Worm (Caenorhabditis elegans) whole organism, young adult: Measurements from ENCODE around the gene cyp-33C7.

Experiments
- B0019.2 ChIP-seq: fragments of 200-800 bp; sonication (Bioruptor generic); conservative IDR thresholded peaks from 2 replicates; pipeline ENCODE4 v1.3.6; 2022; ENCODE audit warnings: missing genetic modification reagents, missing genetic modification characterization, missing compliant biosample characterization
- B0261.1 ChIP-seq: sonication (generic microtip); optimal IDR thresholded peaks from 2 replicates; lab custom pipeline; 2016; ENCODE audit warnings: mild to moderate bottlenecking, missing genetic modification characterization, moderate library complexity, missing compliant biosample characterization
- C06A6.2 ChIP-seq: fragments of 200-800 bp; sonication (Bioruptor generic); conservative IDR thresholded peaks from 2 replicates; pipeline ENCODE4 v1.3.6; 2022; ENCODE audit warnings: missing genetic modification characterization, missing compliant biosample characterization
- D2030.7 ChIP-seq: fragments of 200-800 bp; sonication (Bioruptor generic); IDR thresholded peaks from 2 replicates; pipeline ENCODE4 v1.3.6; 2022; ENCODE audit warnings: missing genetic modification reagents, missing genetic modification characterization, missing compliant biosample characterization
- F10E7.11 ChIP-seq: sonication (generic microtip); optimal IDR thresholded peaks from 2 replicates; lab custom pipeline; 2017; ENCODE audit warnings: mild to moderate bottlenecking, missing genetic modification characterization, moderate library complexity, missing compliant biosample characterization
- F33H1.4 ChIP-seq: fragments of 200-800 bp; sonication (Bioruptor generic); IDR thresholded peaks from 2 replicates; pipeline ENCODE4 v1.3.6; 2022; ENCODE audit warnings: missing genetic modification reagents, missing genetic modification characterization, missing compliant biosample characterization
- F37B4.10 ChIP-seq: fragments of 200-800 bp; sonication (Bioruptor generic); IDR thresholded peaks from 2 replicates; pipeline ENCODE4 v1.3.6; 2022; ENCODE audit warnings: missing genetic modification characterization, missing compliant biosample characterization
- F39B2.1 ChIP-seq: fragments of 200-800 bp; sonication (Bioruptor generic); IDR thresholded peaks from 2 replicates; pipeline ENCODE4 v1.3.6; 2022; ENCODE audit warnings: missing genetic modification reagents, missing genetic modification characterization, missing compliant biosample characterization
- K11D2.4 ChIP-seq: fragments of 200-800 bp; sonication (Bioruptor generic); IDR thresholded peaks from 2 replicates; pipeline ENCODE4 v1.3.6; 2022; ENCODE audit warnings: missing genetic modification reagents, missing genetic modification characterization, missing compliant biosample characterization
- T07F8.4 ChIP-seq: sonication (generic microtip); optimal IDR thresholded peaks from 2 replicates; lab custom pipeline; 2016; ENCODE audit warnings: mild to moderate bottlenecking, missing genetic modification characterization, moderate library complexity, missing compliant biosample characterization
- T26A5.8 ChIP-seq: sonication (generic microtip); optimal IDR thresholded peaks from 2 replicates; lab custom pipeline; 2016; ENCODE audit warnings: missing genetic modification characterization, missing compliant biosample characterization
- Y79H2A.3 ChIP-seq: fragments of 200-800 bp; sonication (Bioruptor generic); conservative IDR thresholded peaks from 2 replicates; pipeline ENCODE4 v1.3.6; 2022; ENCODE audit warnings: missing genetic modification reagents, missing genetic modification characterization, missing compliant biosample characterization
- Y95B8A.8 ChIP-seq: fragments of 200-800 bp; sonication (Bioruptor generic); IDR thresholded peaks from 2 replicates; pipeline ENCODE4 v1.3.6; 2022; ENCODE audit warnings: missing genetic modification reagents, missing genetic modification characterization, missing compliant biosample characterization
- aptf-2 ChIP-seq: fragments of 200-800 bp; sonication (Bioruptor generic); conservative IDR thresholded peaks from 2 replicates; pipeline ENCODE4 v1.3.6; 2022; ENCODE audit warnings: missing genetic modification reagents, missing genetic modification characterization, missing compliant biosample characterization
- atf-7 ChIP-seq: sonication (generic microtip); optimal IDR thresholded peaks from 2 replicates; lab custom pipeline; 2017; ENCODE audit warnings: mild to moderate bottlenecking, missing genetic modification characterization, missing compliant biosample characterization
- athp-1 ChIP-seq: sonication (generic microtip); optimal IDR thresholded peaks from 2 replicates; lab custom pipeline; 2017; ENCODE audit warnings: mild to moderate bottlenecking, missing genetic modification characterization, missing compliant biosample characterization
- attf-3 ChIP-seq: fragments of 200-800 bp; sonication (Bioruptor generic); conservative IDR thresholded peaks from 2 replicates; pipeline ENCODE4 v1.3.6; 2022; ENCODE audit warnings: missing genetic modification reagents, missing genetic modification characterization, missing compliant biosample characterization
- bed-2 ChIP-seq: fragments of 200-800 bp; sonication (Bioruptor generic); IDR thresholded peaks from 2 replicates; pipeline ENCODE4 v1.3.6; 2022; ENCODE audit warnings: missing genetic modification reagents, missing genetic modification characterization, missing compliant biosample characterization
- ceh-27 ChIP-seq: fragments of 200-800 bp; sonication (Bioruptor generic); optimal IDR thresholded peaks from 2 replicates; lab custom pipeline; 2018; ENCODE audit warnings: mild to moderate bottlenecking, missing genetic modification characterization, moderate library complexity, missing compliant biosample characterization
- ceh-40 ChIP-seq: fragments of 200-800 bp; sonication (Bioruptor generic); IDR thresholded peaks from 2 replicates; pipeline ENCODE4 v1.3.6; 2022; ENCODE audit warnings: missing genetic modification characterization, missing compliant biosample characterization
- ceh-58 ChIP-seq: fragments of 200-800 bp; sonication (Bioruptor generic); IDR thresholded peaks from 2 replicates; pipeline ENCODE4 v1.3.6; 2022; ENCODE audit warnings: missing genetic modification characterization, missing compliant biosample characterization
- ceh-79 ChIP-seq: sonication (generic microtip); optimal IDR thresholded peaks from 2 replicates; lab custom pipeline; 2017; ENCODE audit warnings: mild to moderate bottlenecking, missing genetic modification characterization, missing compliant biosample characterization
- die-1 ChIP-seq: sonication (generic microtip); optimal IDR thresholded peaks from 2 replicates; lab custom pipeline; 2016; ENCODE audit warnings: missing genotype, mild to moderate bottlenecking, missing genetic modification characterization, missing compliant biosample characterization
- efl-1 ChIP-seq: fragments of 150-350 bp; optimal IDR thresholded peaks from 2 replicates; lab custom pipeline; 2014; ENCODE audit warnings: missing biosample characterization, missing genetic modification reagents, missing genetic modification characterization
- hlh-26 ChIP-seq: fragments of 200-800 bp; sonication (Bioruptor generic); conservative IDR thresholded peaks from 2 replicates; pipeline ENCODE4 v1.3.6; 2022; ENCODE audit warnings: missing genetic modification reagents, missing genetic modification characterization, missing compliant biosample characterization
- hmg-1.2 ChIP-seq: fragments of 200-800 bp; sonication (Bioruptor generic); IDR thresholded peaks from 2 replicates; pipeline ENCODE4 v1.3.6; 2022; ENCODE audit warnings: missing genetic modification reagents, missing genetic modification characterization, missing compliant biosample characterization
- hmg-20 ChIP-seq: fragments of 200-800 bp; sonication (Bioruptor generic); IDR thresholded peaks from 2 replicates; pipeline ENCODE4 v1.3.6; 2022; ENCODE audit warnings: missing genetic modification reagents, missing genetic modification characterization, missing compliant biosample characterization
- let-607 ChIP-seq, 2 experiments: fragments of 200-800 bp in 1 of 2; sonication (Bioruptor generic) in 1 of 2; sonication (generic microtip) in 1 of 2; optimal IDR thresholded peaks; 2 replicates each; lab custom pipeline; 2016 to 2018; ENCODE audit warnings: mild to moderate bottlenecking in 2 of 2, missing compliant biosample characterization in 2 of 2, missing genetic modification characterization in 2 of 2, moderate library complexity in 2 of 2, missing genotype in 1 of 2
- lin-26 ChIP-seq: fragments of 200-800 bp; sonication (Bioruptor generic); IDR thresholded peaks from 2 replicates; pipeline ENCODE4 v1.3.6; 2022; ENCODE audit warnings: missing genetic modification reagents, missing genetic modification characterization, missing compliant biosample characterization
- lir-1 ChIP-seq: fragments of 200-800 bp; sonication (Bioruptor generic); conservative IDR thresholded peaks from 2 replicates; pipeline ENCODE4 v1.3.6; 2022; ENCODE audit warnings: missing genetic modification reagents, missing genetic modification characterization, missing compliant biosample characterization
- lsy-27 ChIP-seq: sonication (generic microtip); optimal IDR thresholded peaks from 2 replicates; lab custom pipeline; 2017; ENCODE audit warnings: missing genetic modification characterization, mild to moderate bottlenecking, missing compliant biosample characterization, antibody characterized with exemption, missing genotype, borderline replicate concordance; ENCODE audit not compliant: insufficient read depth
- mcd-1 ChIP-seq: fragments of 200-800 bp; sonication (Bioruptor generic); IDR thresholded peaks from 2 replicates; pipeline ENCODE4 v1.3.6; 2022; ENCODE audit warnings: missing genetic modification reagents, missing genetic modification characterization, missing compliant biosample characterization
- mxl-1 ChIP-seq: sonication (generic microtip); optimal IDR thresholded peaks from 2 replicates; lab custom pipeline; 2016; ENCODE audit warnings: missing genetic modification characterization, missing compliant biosample characterization
- nfya-1 ChIP-seq: sonication (generic microtip); optimal IDR thresholded peaks from 2 replicates; lab custom pipeline; 2017; ENCODE audit warnings: antibody characterized with exemption, missing compliant biosample characterization, missing genetic modification characterization, borderline replicate concordance; ENCODE audit not compliant: insufficient read depth
- nfyb-1 ChIP-seq: fragments of 200-800 bp; sonication (Bioruptor generic); IDR thresholded peaks from 2 replicates; pipeline ENCODE4 v1.3.6; 2022; ENCODE audit warnings: missing genetic modification reagents, missing genetic modification characterization, missing compliant biosample characterization
- nhr-120 ChIP-seq: fragments of 200-800 bp; sonication (Bioruptor generic); IDR thresholded peaks from 2 replicates; pipeline ENCODE4 v1.3.6; 2022; ENCODE audit warnings: missing genetic modification characterization, missing compliant biosample characterization
- nhr-27 ChIP-seq: fragments of 200-800 bp; sonication (Bioruptor generic); optimal IDR thresholded peaks from 2 replicates; lab custom pipeline; 2018; ENCODE audit warnings: mild to moderate bottlenecking, missing genetic modification characterization, moderate library complexity, missing compliant biosample characterization
- pha-4 ChIP-seq: fragments of 150-350 bp; sonication (generic microtip); optimal IDR thresholded peaks from 2 replicates; lab custom pipeline; 2014; ENCODE audit warnings: missing biosample characterization, missing genetic modification reagents, missing genetic modification characterization
- rcor-1 ChIP-seq: fragments of 200-800 bp; sonication (Bioruptor generic); IDR thresholded peaks from 2 replicates; pipeline ENCODE4 v1.3.6; 2022; ENCODE audit warnings: missing genetic modification reagents, missing genetic modification characterization, missing compliant biosample characterization
- sdz-38 ChIP-seq: sonication (generic microtip); optimal IDR thresholded peaks from 2 replicates; lab custom pipeline; 2016; ENCODE audit warnings: missing genotype, missing genetic modification characterization, missing compliant biosample characterization
- snpc-1.3 ChIP-seq: sonication (generic microtip); optimal IDR thresholded peaks from 2 replicates; lab custom pipeline; 2017; ENCODE audit warnings: missing genetic modification characterization, mild to moderate bottlenecking, missing compliant biosample characterization, antibody characterized with exemption, moderate library complexity, missing genotype, missing genetic modification reagents; ENCODE audit not compliant: insufficient read depth
- unc-130 ChIP-seq: sonication (generic microtip); optimal IDR thresholded peaks from 2 replicates; lab custom pipeline; 2016; ENCODE audit warnings: missing genetic modification reagents, missing genetic modification characterization, missing compliant biosample characterization

cyp-33C7 gene

DNA sequence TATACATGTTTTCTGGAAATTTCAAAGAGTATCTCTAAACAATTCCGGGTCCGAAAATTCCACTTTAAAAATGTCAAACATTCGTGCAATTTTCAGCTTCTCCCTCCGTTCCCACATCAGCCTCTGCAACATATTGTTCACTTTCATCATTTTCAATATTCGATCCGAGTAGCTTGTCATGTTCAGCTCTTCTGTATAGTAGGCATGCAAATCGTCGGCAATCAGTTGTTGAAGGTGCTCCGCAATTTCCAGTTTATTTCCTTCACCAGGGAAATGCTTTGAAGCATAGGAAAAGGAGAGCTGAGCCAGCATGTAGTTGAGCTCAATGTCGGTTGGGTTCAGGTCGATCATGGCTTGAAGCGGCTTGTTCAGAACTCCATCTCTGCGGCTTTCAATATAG is 14.6 kb downstream of the cyp-33C7 start:
- TF ChIP-seq nhr-120 (no peak), Y79H2A.3 (GFP tag; lab: Robert Waterston, UW) (no peak), ceh-58 (GFP tag; lab: Robert Waterston, UW) (no peak), lsy-27 (no peak), F33H1.4 (GFP tag; lab: Robert Waterston, UW) (no peak), mcd-1 (GFP tag; lab: Robert Waterston, UW) (no peak), F39B2.1 (GFP tag; lab: Robert Waterston, UW) (no peak), nfyb-1 (GFP tag; lab: Robert Waterston, UW) (no peak), mxl-1 (tag; lab: Kevin White, UChicago) (no peak), ceh-79 (tag; lab: Kevin White, UChicago) (no peak), attf-3 (GFP tag; lab: Robert Waterston, UW) (no peak), T07F8.4 (tag; lab: Kevin White, UChicago) (no peak), rcor-1 (GFP tag; lab: Robert Waterston, UW) (no peak), hmg-1.2 (no peak), K11D2.4 (GFP tag; lab: Robert Waterston, UW) (no peak)

DNA sequence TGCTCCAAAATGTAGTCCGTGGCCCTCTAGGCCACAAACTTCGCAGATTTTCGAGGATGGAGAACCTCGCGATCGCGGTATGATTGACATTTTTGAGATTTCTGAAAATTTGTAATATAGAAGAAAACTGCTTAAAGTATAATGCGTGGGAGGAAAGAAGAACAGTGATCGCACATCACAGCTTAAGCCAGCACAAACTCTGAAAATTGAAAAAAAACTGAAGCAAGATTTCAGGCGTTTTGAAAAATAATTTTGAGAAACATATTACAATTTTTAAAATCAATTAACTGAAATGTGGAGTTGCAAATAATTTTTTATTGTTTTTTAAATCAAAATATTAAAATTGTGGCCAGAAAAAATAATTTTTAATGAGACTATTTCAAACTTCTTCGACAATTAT is 16.6 kb downstream of the cyp-33C7 start, which contains the start of gene nhr-275:
TSS of gene nhr-275 (minus strand) at position 101 of the 400 bp plus-strand sequence.
- TF ChIP-seq pha-4 (no peak), bed-2 (GFP tag; lab: Robert Waterston, UW) (no peak), B0019.2 (no peak), nhr-27 (tag; lab: Kevin White, UChicago) (no peak), C06A6.2 (no peak), snpc-1.3 (tag; lab: Kevin White, UChicago) (no peak), F37B4.10 (no peak), ceh-27 (GFP tag; lab: Kevin White, UChicago) (no peak), hlh-26 (GFP tag; lab: Robert Waterston, UW) (no peak), athp-1 (tag; lab: Kevin White, UChicago) (no peak), F10E7.11 (tag; lab: Kevin White, UChicago) (no peak), hmg-20 (GFP tag; lab: Robert Waterston, UW) (no peak)

ce11 chrV:2271750-2272149 is 21.4 kb downstream of the cyp-33C7 start, which contains the start of gene Y5H2A.1:
Gene Y5H2A.1 (minus strand): TSS chrV:2271850.
- TF ChIP-seq ceh-40 (GFP tag; lab: Robert Waterston, UW) (no peak), D2030.7 (GFP tag; lab: Robert Waterston, UW) (no peak), unc-130 (GFP tag; lab: Kevin White, UChicago) (no peak), mxl-1 (tag; lab: Kevin White, UChicago) (no peak), T26A5.8 (tag; lab: Kevin White, UChicago) (no peak), nfya-1 (tag; lab: Kevin White, UChicago) (no peak), let-607 (tag; optimal IDR thresholded peaks at IDR 0.05; lab: Kevin White, UChicago) (no peak), lin-26 (no peak)

DNA sequence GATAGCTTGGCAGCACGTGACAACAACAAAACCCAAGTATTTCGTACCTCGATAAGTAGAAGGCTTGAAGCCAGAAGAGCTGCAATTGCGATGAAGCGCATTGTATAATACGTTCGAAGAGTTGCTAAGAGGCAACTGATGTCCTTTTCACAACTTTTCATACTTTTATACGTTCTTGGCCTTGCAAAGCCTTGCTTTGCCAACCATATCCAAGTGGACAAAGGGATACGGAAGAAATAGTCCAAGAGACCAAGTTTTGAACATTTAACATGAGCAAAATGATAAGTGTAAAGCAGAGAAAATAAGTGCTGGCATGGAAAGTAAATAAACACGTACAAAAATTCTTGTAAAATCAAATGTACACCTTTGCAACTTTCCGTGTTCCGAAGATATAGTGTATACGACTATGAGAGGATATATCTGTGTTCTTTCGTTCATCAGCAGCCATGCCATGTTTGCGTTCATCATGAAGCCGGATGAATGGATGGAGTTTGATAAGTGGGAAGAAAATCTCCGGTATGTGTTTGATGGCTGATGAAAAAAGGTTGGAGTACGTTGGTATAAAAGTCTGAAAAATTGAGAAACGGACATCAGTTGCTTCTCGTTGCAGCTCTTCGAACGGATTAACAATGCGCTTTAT is 24.0 kb downstream of the cyp-33C7 start, which contains the start of the genes Y5H2A.4 and abu-4:
TSS of gene Y5H2A.4 (minus strand) at position 101 of the 640 bp plus-strand sequence.
TSS of gene abu-4 (plus strand) at position 590 of the 640 bp plus-strand sequence.
- TF ChIP-seq sdz-38 (tag; lab: Kevin White, UChicago) (no peak), atf-7 (no peak), die-1 (no peak), Y95B8A.8 (GFP tag; lab: Robert Waterston, UW) (no peak), F39B2.1 (GFP tag; lab: Robert Waterston, UW) (no peak), lir-1 (GFP tag; lab: Robert Waterston, UW) (no peak), B0019.2 (no peak), aptf-2 (GFP tag; lab: Robert Waterston, UW) (no peak), hlh-26 (GFP tag; lab: Robert Waterston, UW) (no peak), efl-1 (GFP tag; lab: Kevin White, UChicago) (no peak), B0261.1 (tag; lab: Kevin White, UChicago) (no peak)
